Fruit fly (Drosophila melanogaster) whole organism, embryonic: ENCODE results near the gene msn.

ENCODE experiments used
- Aef1 ChIP-seq: fragments of 200-800 bp; sonication (Bioruptor generic); IDR thresholded peaks from 3 replicates; pipeline ENCODE4 v1.3.6; 2022; ENCODE audit warnings: missing biosample characterization, missing genetic modification characterization
- Bteb2 ChIP-seq: fragments of 200-800 bp; sonication (Bioruptor generic); optimal IDR thresholded peaks from 2 replicates; lab custom pipeline; 2016; ENCODE audit warnings: missing biosample characterization, missing genetic modification characterization
- CG10209 ChIP-seq: fragments of 200-800 bp; sonication (Bioruptor generic); optimal IDR thresholded peaks from 3 replicates; lab custom pipeline; 2017; ENCODE audit warnings: missing biosample characterization, mild to moderate bottlenecking, missing genetic modification characterization, missing genetic modification reagents
- CG10267 ChIP-seq: fragments of 200-800 bp; sonication (Bioruptor generic); optimal IDR thresholded peaks from 2 replicates; lab custom pipeline; 2018; ENCODE audit warnings: missing biosample characterization, mild to moderate bottlenecking, missing genetic modification characterization, moderate library complexity
- CG12155 ChIP-seq: fragments of 200-800 bp; sonication (Bioruptor generic); optimal IDR thresholded peaks from 3 replicates; lab custom pipeline; 2016; ENCODE audit warnings: missing biosample characterization, missing genetic modification characterization
- CG12219 ChIP-seq: fragments of 200-800 bp; sonication (Bioruptor generic); optimal IDR thresholded peaks from 3 replicates; lab custom pipeline; 2018; ENCODE audit warnings: missing biosample characterization, mild to moderate bottlenecking, missing genetic modification characterization
- CG13424 ChIP-seq: fragments of 200-800 bp; sonication (Bioruptor generic); optimal IDR thresholded peaks from 2 replicates; lab custom pipeline; 2019; ENCODE audit warnings: missing biosample characterization, mild to moderate bottlenecking, missing genetic modification characterization, moderate library complexity
- CG15073 ChIP-seq: fragments of 200-800 bp; sonication (Bioruptor generic); optimal IDR thresholded peaks from 2 replicates; lab custom pipeline; 2016; ENCODE audit warnings: missing biosample characterization, missing genetic modification characterization
- CG15269 ChIP-seq: fragments of 200-800 bp; sonication (Bioruptor generic); optimal IDR thresholded peaks from 2 replicates; lab custom pipeline; 2018; ENCODE audit warnings: missing biosample characterization, mild to moderate bottlenecking, missing genetic modification characterization, moderate library complexity
- CG16779 ChIP-seq: fragments of 200-800 bp; sonication (Bioruptor generic); IDR thresholded peaks from 2 replicates; pipeline ENCODE4 v1.3.6; 2022; ENCODE audit warnings: missing biosample characterization, missing genetic modification characterization
- CG17568 ChIP-seq: fragments of 200-800 bp; sonication (Bioruptor generic); optimal IDR thresholded peaks from 2 replicates; lab custom pipeline; 2018; ENCODE audit warnings: missing biosample characterization, mild to moderate bottlenecking, missing genetic modification characterization, moderate library complexity
- CG18619 ChIP-seq: fragments of 200-800 bp; sonication (Bioruptor generic); optimal IDR thresholded peaks from 3 replicates; lab custom pipeline; 2017; ENCODE audit warnings: missing biosample characterization, mild to moderate bottlenecking, missing genetic modification characterization
- CG2202 ChIP-seq: fragments of 200-800 bp; sonication (Bioruptor generic); optimal IDR thresholded peaks from 2 replicates; lab custom pipeline; 2018; ENCODE audit warnings: missing biosample characterization, mild to moderate bottlenecking, missing genetic modification characterization
- CG30020 ChIP-seq: fragments of 200-800 bp; optimal IDR thresholded peaks from 2 replicates; lab custom pipeline; 2019; ENCODE audit warnings: missing biosample characterization, mild to moderate bottlenecking, missing genetic modification characterization, moderate library complexity
- CG4854 ChIP-seq: fragments of 200-800 bp; sonication (Bioruptor generic); optimal IDR thresholded peaks from 2 replicates; lab custom pipeline; 2016; ENCODE audit warnings: missing biosample characterization, missing genetic modification characterization, inconsistent platforms
- CG6654 ChIP-seq: fragments of 200-800 bp; sonication (Bioruptor generic); optimal IDR thresholded peaks from 2 replicates; lab custom pipeline; 2017; ENCODE audit warnings: missing biosample characterization, mild to moderate bottlenecking, missing genetic modification characterization
- CG8924 ChIP-seq: fragments of 200-800 bp; optimal IDR thresholded peaks from 3 replicates; lab custom pipeline; 2019; ENCODE audit warnings: missing biosample characterization, mild to moderate bottlenecking, missing genetic modification characterization, moderate library complexity
- Dfd ChIP-seq, 2 experiments: fragments of >200 bp; optimal IDR thresholded peaks; 2 replicates each; lab custom pipeline; 2017; ENCODE audit warnings: missing biosample characterization in 2 of 2, missing genetic modification characterization in 2 of 2
- Dip2 ChIP-seq: fragments of 200-800 bp; sonication (Bioruptor generic); IDR thresholded peaks from 2 replicates; pipeline ENCODE4 v1.3.6; 2022; ENCODE audit warnings: missing biosample characterization, missing genetic modification characterization
- Dip3 ChIP-seq: fragments of 200-800 bp; sonication (Bioruptor generic); optimal IDR thresholded peaks from 3 replicates; lab custom pipeline; 2016; ENCODE audit warnings: missing biosample characterization, missing genetic modification characterization
- Doc3 ChIP-seq: fragments of 200-800 bp; sonication (Bioruptor generic); IDR thresholded peaks from 3 replicates; pipeline ENCODE4 v1.3.6; 2022; ENCODE audit warnings: missing biosample characterization, missing genetic modification characterization; ENCODE audit not compliant: partially characterized antibody
- E2f2 ChIP-seq: fragments of 200-800 bp; sonication (Bioruptor generic); IDR thresholded peaks from 2 replicates; pipeline ENCODE4 v1.3.6; 2022; ENCODE audit warnings: missing biosample characterization, missing genetic modification characterization
- ERR ChIP-seq: fragments of 200-800 bp; sonication (Bioruptor generic); optimal IDR thresholded peaks from 2 replicates; lab custom pipeline; 2016; ENCODE audit warnings: missing biosample characterization, missing genetic modification characterization
- HLH4C ChIP-seq: fragments of 200-800 bp; sonication (Bioruptor generic); IDR thresholded peaks from 3 replicates; pipeline ENCODE4 v1.3.6; 2022; ENCODE audit warnings: missing biosample characterization, missing genetic modification characterization; ENCODE audit not compliant: partially characterized antibody
- Hey ChIP-seq: fragments of 200-800 bp; sonication (Bioruptor generic); optimal IDR thresholded peaks from 3 replicates; lab custom pipeline; 2018; ENCODE audit warnings: missing biosample characterization, mild to moderate bottlenecking, missing genetic modification characterization
- Mrtf ChIP-seq: fragments of 200-800 bp; sonication (Bioruptor generic); IDR thresholded peaks from 3 replicates; pipeline ENCODE4 v1.3.6; 2022; ENCODE audit warnings: missing biosample characterization, missing genetic modification characterization
- NC2α ChIP-seq: fragments of 200-800 bp; sonication (Bioruptor generic); optimal IDR thresholded peaks from 2 replicates; lab custom pipeline; 2016; ENCODE audit warnings: missing biosample characterization, missing genetic modification characterization
- NK7.1 ChIP-seq: fragments of 200-800 bp; sonication (Bioruptor generic); optimal IDR thresholded peaks from 3 replicates; lab custom pipeline; 2016; ENCODE audit warnings: missing biosample characterization, missing genetic modification characterization
- Nf-YA ChIP-seq: fragments of 200-800 bp; sonication (Bioruptor generic); IDR thresholded peaks from 2 replicates; pipeline ENCODE4 v1.3.6; 2022; ENCODE audit warnings: missing biosample characterization, missing genetic modification characterization
- Optix ChIP-seq: fragments of 200-800 bp; sonication (Bioruptor generic); IDR thresholded peaks from 3 replicates; pipeline ENCODE4 v1.3.6; 2022; ENCODE audit warnings: missing biosample characterization, missing genetic modification characterization
- Poxn ChIP-seq: fragments of 200-800 bp; sonication (Bioruptor generic); IDR thresholded peaks from 2 replicates; pipeline ENCODE4 v1.3.6; 2022; ENCODE audit warnings: missing biosample characterization, missing genetic modification characterization
- Ravus ChIP-seq: fragments of 200-800 bp; sonication (Bioruptor generic); IDR thresholded peaks from 2 replicates; pipeline ENCODE4 v1.3.6; 2022; ENCODE audit warnings: missing biosample characterization, missing genetic modification characterization
- Sox100B ChIP-seq: fragments of 200-800 bp; sonication (Bioruptor generic); optimal IDR thresholded peaks from 3 replicates; lab custom pipeline; 2018; ENCODE audit warnings: missing biosample characterization, mild to moderate bottlenecking, missing genetic modification characterization
- Sry-β ChIP-seq: fragments of 200-800 bp; sonication (Bioruptor generic); optimal IDR thresholded peaks from 2 replicates; lab custom pipeline; 2018; ENCODE audit warnings: missing biosample characterization, mild to moderate bottlenecking, missing genetic modification characterization, moderate library complexity
- bbx ChIP-seq: fragments of 200-800 bp; sonication (Bioruptor generic); IDR thresholded peaks from 2 replicates; pipeline ENCODE4 v1.3.6; 2022; ENCODE audit warnings: missing biosample characterization, missing genetic modification characterization; ENCODE audit not compliant: partially characterized antibody
- chif ChIP-seq, 2 experiments: fragments of 200-800 bp; sonication (Bioruptor generic); optimal IDR thresholded peaks; 3 replicates each; lab custom pipeline; 2016; ENCODE audit warnings: missing biosample characterization in 2 of 2, missing genetic modification characterization in 2 of 2
- chinmo ChIP-seq: fragments of 200-800 bp; sonication (Bioruptor generic); IDR thresholded peaks from 4 replicates; pipeline ENCODE4 v1.3.6; 2022; ENCODE audit warnings: missing biosample characterization, missing genetic modification characterization; ENCODE audit not compliant: partially characterized antibody
- ems ChIP-seq: fragments of 200-800 bp; sonication (Bioruptor generic); optimal IDR thresholded peaks from 3 replicates; lab custom pipeline; 2016; ENCODE audit warnings: missing biosample characterization, missing genetic modification characterization
- esg ChIP-seq: fragments of 200-800 bp; sonication (Bioruptor generic); conservative IDR thresholded peaks from 2 replicates; pipeline ENCODE4 v1.3.6; 2022; ENCODE audit warnings: missing biosample characterization, missing genetic modification characterization
- grau ChIP-seq: fragments of 200-800 bp; optimal IDR thresholded peaks from 3 replicates; lab custom pipeline; 2019; ENCODE audit warnings: missing biosample characterization, mild to moderate bottlenecking, missing genetic modification characterization, moderate library complexity
- lbe ChIP-seq: fragments of 200-800 bp; sonication (Bioruptor generic); optimal IDR thresholded peaks from 2 replicates; lab custom pipeline; 2016; ENCODE audit warnings: missing biosample characterization, mild to moderate bottlenecking, missing genetic modification characterization
- peb ChIP-seq: fragments of 200-800 bp; sonication (Bioruptor generic); IDR thresholded peaks from 2 replicates; pipeline ENCODE4 v1.3.6; 2022; ENCODE audit warnings: missing biosample characterization, missing genetic modification characterization
- pfk ChIP-seq: fragments of 200-800 bp; sonication (Bioruptor generic); optimal IDR thresholded peaks from 2 replicates; lab custom pipeline; 2018; ENCODE audit warnings: missing biosample characterization, mild to moderate bottlenecking, missing genetic modification characterization, moderate library complexity
- phol ChIP-seq: fragments of 200-800 bp; sonication (Bioruptor generic); optimal IDR thresholded peaks from 3 replicates; lab custom pipeline; 2018; ENCODE audit warnings: missing biosample characterization, mild to moderate bottlenecking, missing genetic modification characterization, moderate library complexity
- pnt ChIP-seq: fragments of 200-800 bp; sonication (Bioruptor generic); optimal IDR thresholded peaks from 3 replicates; lab custom pipeline; 2016; ENCODE audit warnings: missing biosample characterization, missing genetic modification characterization
- ro ChIP-seq: fragments of 200-800 bp; sonication (Bioruptor generic); IDR thresholded peaks from 2 replicates; pipeline ENCODE4 v1.3.6; 2022; ENCODE audit warnings: missing biosample characterization, missing genetic modification characterization
- vvl ChIP-seq: fragments of 200-800 bp; sonication (Bioruptor generic); IDR thresholded peaks from 2 replicates; pipeline ENCODE4 v1.3.6; 2022; ENCODE audit warnings: missing biosample characterization, missing genetic modification characterization
- yki ChIP-seq: fragments of >200 bp; optimal IDR thresholded peaks from 3 replicates; lab custom pipeline; 2018
- zf30C ChIP-seq: fragments of 200-800 bp; sonication (Bioruptor generic); optimal IDR thresholded peaks from 3 replicates; lab custom pipeline; 2018; ENCODE audit warnings: missing biosample characterization, mild to moderate bottlenecking, missing genetic modification characterization

msn gene

DNA sequence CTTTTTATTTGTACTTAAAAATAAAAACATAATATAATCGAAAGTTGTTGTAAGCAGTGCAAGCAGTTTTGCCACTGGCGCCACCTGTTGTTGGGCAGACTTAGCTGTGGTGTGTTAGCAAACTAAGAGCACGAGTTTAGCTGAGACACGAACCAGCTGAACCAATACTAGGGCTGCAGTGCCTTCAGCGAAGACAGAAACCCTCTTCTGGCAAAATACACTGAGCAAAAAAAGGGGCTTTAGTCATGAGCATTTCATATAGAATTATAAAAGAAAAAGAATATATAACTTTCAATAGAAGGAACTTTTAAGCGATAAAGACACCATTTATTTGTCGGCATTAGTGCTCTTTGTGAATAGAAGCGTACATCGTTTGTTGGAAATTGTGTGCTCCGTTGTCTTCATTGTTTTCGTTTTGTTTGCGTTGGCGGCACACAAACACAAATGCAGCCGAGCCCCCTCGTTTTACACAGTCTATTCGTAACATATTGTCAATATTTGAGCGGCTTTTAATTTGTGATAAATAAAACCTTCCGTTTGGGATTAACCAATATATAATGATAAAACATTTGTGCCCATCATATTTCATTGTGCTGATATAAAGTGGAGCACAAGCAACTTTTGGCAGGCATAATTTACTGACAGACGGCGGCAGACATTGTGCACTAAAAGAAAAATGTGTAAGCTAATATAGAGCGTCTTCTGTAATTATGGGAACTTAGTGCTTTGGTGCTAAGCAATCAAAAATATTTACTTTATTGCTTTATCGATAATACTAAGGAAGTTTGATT lies 54.8 kb downstream of the msn start (continued):
- TF ChIP-seq ERR (GFP tag; lab: Kevin White, UChicago), result no peak
- no peak for TF ChIP-seq HLH4C
- TF ChIP-seq CG15269 (tag; lab: Kevin White, UChicago), result peak; percentile 73
- TF ChIP-seq NC2α (GFP tag; lab: Kevin White, UChicago), result no peak
- peak; percentile 33 for TF ChIP-seq CG30020 (tag; lab: Kevin White, UChicago)
- peak; percentile 71 for TF ChIP-seq Sox100B (GFP tag; lab: Kevin White, UChicago)
- TF ChIP-seq CG8924 (tag; lab: Kevin White, UChicago), result peak; percentile 80
- TF ChIP-seq grau (tag; lab: Kevin White, UChicago), result peak; percentile 61
- TF ChIP-seq Nf-YA (GFP tag; lab: Robert Waterston, UW), result peak; percentile 63; the same call in 1 of the 2 replicates
- TF ChIP-seq zf30C, result peak; percentile 96
- peak; percentile 89 for TF ChIP-seq CG17568 (GFP tag; lab: Kevin White, UChicago)
- peak; percentile 52 for TF ChIP-seq CG13424 (tag; lab: Kevin White, UChicago)
- TF ChIP-seq CG16779 (GFP tag; lab: Robert Waterston, UW), result no peak
- peak; percentile 31 for TF ChIP-seq Bteb2 (GFP tag; lab: Kevin White, UChicago)
- peak; percentile 73; the same call in 1 of the 4 replicates for TF ChIP-seq chinmo
- TF ChIP-seq Dip2 (GFP tag; lab: Robert Waterston, UW), result peak; percentile 86
- TF ChIP-seq Hey (tag; lab: Kevin White, UChicago), result no peak
- TF ChIP-seq bbx (GFP tag; lab: Robert Waterston, UW), result 0 out of 2 replicates have a peak, but pooled peaks have one; percentile 7
- no peak for TF ChIP-seq NK7.1 (GFP tag; lab: Kevin White, UChicago)
- peak; percentile 29 to 70 for TF ChIP-seq chif (GFP tag; optimal IDR thresholded peaks at IDR 0.05; lab: Kevin White, UChicago)
- TF ChIP-seq ems, result peak; percentile 72
- peak; percentile 77 for TF ChIP-seq Mrtf (GFP tag; lab: Robert Waterston, UW)
- TF ChIP-seq Sry-β, result no peak
- peak; percentile 55 for TF ChIP-seq CG12155 (GFP tag; lab: Kevin White, UChicago)
- TF ChIP-seq peb (GFP tag; lab: Robert Waterston, UW), result peak; percentile 53
- peak; percentile 60; the same call in 2 of the 3 replicates for TF ChIP-seq Optix
- TF ChIP-seq CG15073 (GFP tag; lab: Kevin White, UChicago), result no peak
- TF ChIP-seq yki (lab: Kevin White, UChicago), result no peak
- peak; percentile 72 for TF ChIP-seq CG10209 (GFP tag; lab: Kevin White, UChicago)
- peak; percentile 56; the same call in 1 of the 2 replicates for TF ChIP-seq E2f2 (GFP tag; lab: Robert Waterston, UW)
- peak; percentile 86 for TF ChIP-seq vvl (GFP tag; lab: Robert Waterston, UW)
- peak; percentile 65 for TF ChIP-seq lbe (GFP tag; lab: Kevin White, UChicago)
- TF ChIP-seq CG12219, result peak; percentile 69
- TF ChIP-seq esg (GFP tag; lab: Robert Waterston, UW), result peak; percentile 59
- TF ChIP-seq Ravus (GFP tag; lab: Robert Waterston, UW), result peak; percentile 18; the same call in 1 of the 2 replicates
- peak in 1 of 2 experiments; percentile 54 for TF ChIP-seq Dfd (GFP tag; optimal IDR thresholded peaks at IDR 0.05; lab: Kevin White, UChicago)
- TF ChIP-seq CG18619 (GFP tag; lab: Kevin White, UChicago), result peak; percentile 70
- peak; percentile 83 for TF ChIP-seq CG2202 (tag; lab: Kevin White, UChicago)
- no peak for TF ChIP-seq Doc3 (GFP tag; lab: Robert Waterston, UW)
- peak; percentile 68 for TF ChIP-seq CG4854 (GFP tag; lab: Kevin White, UChicago)
- peak; percentile 71 for TF ChIP-seq Aef1
- TF ChIP-seq CG6654, result peak; percentile 26
- 0 out of 2 replicates have a peak, but pooled peaks have one; percentile 6 for TF ChIP-seq ro (GFP tag; lab: Robert Waterston, UW)
- peak; percentile 44 for TF ChIP-seq pnt (GFP tag; lab: Kevin White, UChicago)
- 0 out of 2 replicates have a peak, but pooled peaks have one; percentile 8 for TF ChIP-seq Poxn
- peak; percentile 11 for TF ChIP-seq Dip3 (GFP tag; lab: Kevin White, UChicago)
- TF ChIP-seq pfk (GFP tag; lab: Kevin White, UChicago), result peak; percentile 8
- TF ChIP-seq CG10267, result peak; percentile 71
- TF ChIP-seq phol (tag; lab: Kevin White, UChicago), result peak; percentile 76
